Worm (Caenorhabditis elegans) whole organism, young adult: ENCODE results near the gene pptr-1.
A peak's percentile ranks its signal among the peaks of the same experiment; 100 is the strongest.
"Not testable (repeated sequence)": the region's sequence is repeated elsewhere in the genome, so short reads cannot be mapped to it uniquely, and the experiment has no call there.

Experiments
- B0019.2 ChIP-seq: fragments of 200-800 bp; sonication (Bioruptor generic); conservative IDR thresholded peaks from 2 replicates; pipeline ENCODE4 v1.3.6; 2022; ENCODE audit warnings: missing genetic modification reagents, missing genetic modification characterization, missing compliant biosample characterization
- B0261.1 ChIP-seq: sonication (generic microtip); optimal IDR thresholded peaks from 2 replicates; lab custom pipeline; 2016; ENCODE audit warnings: mild to moderate bottlenecking, missing genetic modification characterization, moderate library complexity, missing compliant biosample characterization
- B0336.3 ChIP-seq: fragments of 200-800 bp; sonication (Bioruptor generic); IDR thresholded peaks from 2 replicates; pipeline ENCODE4 v1.3.6; 2022; ENCODE audit warnings: missing genetic modification characterization, missing compliant biosample characterization
- C06A6.2 ChIP-seq: fragments of 200-800 bp; sonication (Bioruptor generic); conservative IDR thresholded peaks from 2 replicates; pipeline ENCODE4 v1.3.6; 2022; ENCODE audit warnings: missing genetic modification characterization, missing compliant biosample characterization
- C17E4.6 ChIP-seq: fragments of 200-800 bp; sonication (Bioruptor generic); IDR thresholded peaks from 2 replicates; pipeline ENCODE4 v1.3.6; 2022; ENCODE audit warnings: missing genetic modification reagents, missing genetic modification characterization, missing compliant biosample characterization
- F23B12.7 ChIP-seq: sonication (generic microtip); optimal IDR thresholded peaks from 2 replicates; lab custom pipeline; 2017; ENCODE audit warnings: missing genetic modification characterization, mild to moderate bottlenecking, missing compliant biosample characterization, antibody characterized with exemption, moderate library complexity; ENCODE audit not compliant: insufficient read depth
- F33H1.4 ChIP-seq: fragments of 200-800 bp; sonication (Bioruptor generic); IDR thresholded peaks from 2 replicates; pipeline ENCODE4 v1.3.6; 2022; ENCODE audit warnings: missing genetic modification reagents, missing genetic modification characterization, missing compliant biosample characterization
- F37B4.10 ChIP-seq: fragments of 200-800 bp; sonication (Bioruptor generic); IDR thresholded peaks from 2 replicates; pipeline ENCODE4 v1.3.6; 2022; ENCODE audit warnings: missing genetic modification characterization, missing compliant biosample characterization
- F52B5.7 ChIP-seq: sonication (generic microtip); optimal IDR thresholded peaks from 2 replicates; lab custom pipeline; 2016; ENCODE audit warnings: mild to moderate bottlenecking, missing genetic modification characterization, missing compliant biosample characterization
- F55B11.4 ChIP-seq: sonication (generic microtip); optimal IDR thresholded peaks from 2 replicates; lab custom pipeline; 2016; ENCODE audit warnings: missing compliant biosample characterization, missing genetic modification characterization, borderline replicate concordance; ENCODE audit not compliant: insufficient read depth
- K12H6.12 ChIP-seq: fragments of 200-800 bp; sonication (Bioruptor generic); optimal IDR thresholded peaks from 2 replicates; lab custom pipeline; 2018; ENCODE audit warnings: mild to moderate bottlenecking, missing genetic modification characterization, missing compliant biosample characterization
- T07F8.4 ChIP-seq: sonication (generic microtip); optimal IDR thresholded peaks from 2 replicates; lab custom pipeline; 2016; ENCODE audit warnings: mild to moderate bottlenecking, missing genetic modification characterization, moderate library complexity, missing compliant biosample characterization
- Y53G8AR.9 ChIP-seq: fragments of 200-800 bp; sonication (Bioruptor generic); conservative IDR thresholded peaks from 2 replicates; pipeline ENCODE4 v1.3.6; 2022; ENCODE audit warnings: missing genetic modification reagents, missing genetic modification characterization, missing compliant biosample characterization
- Y79H2A.3 ChIP-seq: fragments of 200-800 bp; sonication (Bioruptor generic); conservative IDR thresholded peaks from 2 replicates; pipeline ENCODE4 v1.3.6; 2022; ENCODE audit warnings: missing genetic modification reagents, missing genetic modification characterization, missing compliant biosample characterization
- bed-1 ChIP-seq: fragments of 200-800 bp; sonication (Bioruptor generic); IDR thresholded peaks from 2 replicates; pipeline ENCODE4 v1.3.6; 2022; ENCODE audit warnings: missing genetic modification reagents, missing genetic modification characterization, missing compliant biosample characterization
- cebp-1 ChIP-seq, 2 experiments: fragments of 200-800 bp in 1 of 2; sonication (Bioruptor generic) in 1 of 2; sonication (generic microtip) in 1 of 2; IDR thresholded peaks in 1 of 2; optimal IDR thresholded peaks in 1 of 2; 2 replicates each; pipeline versions ENCODE4 v1.3.6 to Lab custom; 2017 to 2022; ENCODE audit warnings: missing compliant biosample characterization in 2 of 2, missing genetic modification characterization in 2 of 2, mild to moderate bottlenecking in 1 of 2, missing genetic modification reagents in 1 of 2, moderate library complexity in 1 of 2
- cebp-2 ChIP-seq: fragments of 200-800 bp; sonication (Bioruptor generic); IDR thresholded peaks from 2 replicates; pipeline ENCODE4 v1.3.6; 2022; ENCODE audit warnings: missing genetic modification characterization, missing compliant biosample characterization
- ceh-27 ChIP-seq: fragments of 200-800 bp; sonication (Bioruptor generic); optimal IDR thresholded peaks from 2 replicates; lab custom pipeline; 2018; ENCODE audit warnings: mild to moderate bottlenecking, missing genetic modification characterization, moderate library complexity, missing compliant biosample characterization
- ceh-40 ChIP-seq: fragments of 200-800 bp; sonication (Bioruptor generic); IDR thresholded peaks from 2 replicates; pipeline ENCODE4 v1.3.6; 2022; ENCODE audit warnings: missing genetic modification characterization, missing compliant biosample characterization
- dpff-1 ChIP-seq: sonication (generic microtip); optimal IDR thresholded peaks from 2 replicates; lab custom pipeline; 2017; ENCODE audit warnings: mild to moderate bottlenecking, missing genetic modification characterization, missing compliant biosample characterization
- egl-44 ChIP-seq: fragments of 200-800 bp; sonication (Bioruptor generic); IDR thresholded peaks from 2 replicates; pipeline ENCODE4 v1.3.6; 2022; ENCODE audit warnings: missing genetic modification reagents, missing genetic modification characterization, missing compliant biosample characterization
- him-1 ChIP-seq: sonication (generic microtip); optimal IDR thresholded peaks from 2 replicates; lab custom pipeline; 2016; ENCODE audit warnings: missing genotype, missing genetic modification reagents, missing genetic modification characterization, missing compliant biosample characterization
- hlh-12 ChIP-seq: sonication (generic microtip); optimal IDR thresholded peaks from 2 replicates; lab custom pipeline; 2016; ENCODE audit warnings: missing genetic modification characterization, missing compliant biosample characterization
- lin-35 ChIP-seq, 3 experiments: fragments of 150-350 bp in 2 of 3; sonication (generic microtip) in 1 of 3; optimal IDR thresholded peaks; 2 replicates each; lab custom pipeline; 2014 to 2018; ENCODE audit warnings: missing biosample characterization in 3 of 3, missing genetic modification characterization in 3 of 3, missing genetic modification reagents in 3 of 3
- lin-54 ChIP-seq: fragments of 200-800 bp; sonication (Bioruptor generic); optimal IDR thresholded peaks from 2 replicates; lab custom pipeline; 2018; ENCODE audit warnings: mild to moderate bottlenecking, missing genetic modification characterization, missing compliant biosample characterization
- madf-3 ChIP-seq: fragments of 200-800 bp; sonication (Bioruptor generic); IDR thresholded peaks from 2 replicates; pipeline ENCODE4 v1.3.6; 2022; ENCODE audit warnings: missing genetic modification reagents, missing genetic modification characterization, missing compliant biosample characterization
- madf-8 ChIP-seq: fragments of 200-800 bp; sonication (Bioruptor generic); conservative IDR thresholded peaks from 2 replicates; pipeline ENCODE4 v1.3.6; 2022; ENCODE audit warnings: missing genetic modification reagents, missing genetic modification characterization, missing compliant biosample characterization
- mes-4 ChIP-seq: sonication (generic microtip); optimal IDR thresholded peaks from 2 replicates; lab custom pipeline; 2016; ENCODE audit warnings: missing genotype, missing genetic modification characterization, missing compliant biosample characterization
- mxl-1 ChIP-seq: sonication (generic microtip); optimal IDR thresholded peaks from 2 replicates; lab custom pipeline; 2016; ENCODE audit warnings: missing genetic modification characterization, missing compliant biosample characterization
- nfya-1 ChIP-seq: sonication (generic microtip); optimal IDR thresholded peaks from 2 replicates; lab custom pipeline; 2017; ENCODE audit warnings: antibody characterized with exemption, missing compliant biosample characterization, missing genetic modification characterization, borderline replicate concordance; ENCODE audit not compliant: insufficient read depth
- nfya-2 ChIP-seq: fragments of 200-800 bp; sonication (Bioruptor generic); IDR thresholded peaks from 2 replicates; pipeline ENCODE4 v1.3.6; 2022; ENCODE audit warnings: missing genetic modification reagents, missing genetic modification characterization, missing compliant biosample characterization
- nfyb-1 ChIP-seq: fragments of 200-800 bp; sonication (Bioruptor generic); IDR thresholded peaks from 2 replicates; pipeline ENCODE4 v1.3.6; 2022; ENCODE audit warnings: missing genetic modification reagents, missing genetic modification characterization, missing compliant biosample characterization
- nhr-80 ChIP-seq: sonication (generic microtip); optimal IDR thresholded peaks from 2 replicates; lab custom pipeline; 2016; ENCODE audit warnings: missing genetic modification characterization, missing compliant biosample characterization
- snpc-1.1 ChIP-seq: sonication (generic microtip); optimal IDR thresholded peaks from 2 replicates; lab custom pipeline; 2017; ENCODE audit warnings: missing genetic modification characterization, mild to moderate bottlenecking, missing compliant biosample characterization, antibody characterized with exemption, moderate library complexity, missing genotype, missing genetic modification reagents; ENCODE audit not compliant: insufficient read depth
- snpc-1.3 ChIP-seq: sonication (generic microtip); optimal IDR thresholded peaks from 2 replicates; lab custom pipeline; 2017; ENCODE audit warnings: missing genetic modification characterization, mild to moderate bottlenecking, missing compliant biosample characterization, antibody characterized with exemption, moderate library complexity, missing genotype, missing genetic modification reagents; ENCODE audit not compliant: insufficient read depth
- snpc-3.4 ChIP-seq: sonication (generic microtip); optimal IDR thresholded peaks from 2 replicates; lab custom pipeline; 2017; ENCODE audit warnings: missing genetic modification characterization, mild to moderate bottlenecking, missing compliant biosample characterization, antibody characterized with exemption, moderate library complexity, missing genotype, missing genetic modification reagents
- somi-1 ChIP-seq: fragments of 200-800 bp; sonication (Bioruptor generic); optimal IDR thresholded peaks from 2 replicates; lab custom pipeline; 2018; ENCODE audit warnings: mild to moderate bottlenecking, missing genetic modification characterization, missing compliant biosample characterization
- ztf-18 ChIP-seq: sonication (generic microtip); optimal IDR thresholded peaks from 2 replicates; lab custom pipeline; 2016; ENCODE audit warnings: missing genotype, mild to moderate bottlenecking, missing genetic modification characterization, missing compliant biosample characterization
- ztf-22 ChIP-seq: fragments of 200-800 bp; sonication (Bioruptor generic); optimal IDR thresholded peaks from 2 replicates; lab custom pipeline; 2018; ENCODE audit warnings: mild to moderate bottlenecking, missing genetic modification characterization, moderate library complexity, missing compliant biosample characterization
- ztf-26 ChIP-seq: sonication (generic microtip); optimal IDR thresholded peaks from 2 replicates; lab custom pipeline; 2017; ENCODE audit warnings: missing genetic modification characterization, missing compliant biosample characterization

pptr-1 gene

ce11 chrV:16383729-16384128 is 26.4 kb downstream of the pptr-1 start, which contains the start of gene F13A7.7:
TSS of gene F13A7.7 (minus strand) at chrV:16383829.
- not testable (repeated sequence) for TF ChIP-seq C17E4.6 (GFP tag; lab: Robert Waterston, UW); him-1 (tag; lab: Kevin White, UChicago); nfya-2

ce11 chrV:16388268-16388667 is 30.9 kb downstream of the pptr-1 start, which contains the start of gene sri-65:
TSS of gene sri-65 (minus strand) at chrV:16388368.
- TF ChIP-seq cebp-1 (GFP tag; IDR thresholded peaks at IDR 0.05; lab: Robert Waterston, UW): no peak
- TF ChIP-seq cebp-1 (tag; optimal IDR thresholded peaks at IDR 0.05; lab: Kevin White, UChicago): no peak
- no peak for TF ChIP-seq mes-4 (tag; lab: Kevin White, UChicago)
- no peak for TF ChIP-seq hlh-12 (tag; lab: Kevin White, UChicago)
- TF ChIP-seq lin-35 (GFP tag; optimal IDR thresholded peaks at IDR 0.05; lab: Kevin White, UChicago): no peak
- TF ChIP-seq ztf-18: no peak
- TF ChIP-seq nfyb-1: no peak
- TF ChIP-seq B0336.3: no peak
- no peak for TF ChIP-seq egl-44 (GFP tag; lab: Robert Waterston, UW)
- TF ChIP-seq ceh-40 (GFP tag; lab: Robert Waterston, UW): no peak
- TF ChIP-seq F37B4.10 (GFP tag; lab: Robert Waterston, UW): no peak
- TF ChIP-seq, all 124 proteins: peak for 0

- TF ChIP-seq nhr-80 (tag; lab: Kevin White, UChicago) (peak; percentile 62), bed-1 (GFP tag; lab: Robert Waterston, UW) (no peak)
Observed at ce11 chrV:16390655-16391054, 33.3 kb downstream of the pptr-1 start, which contains the start of gene gst-44. TSS of gene gst-44 (plus strand) at chrV:16390891.

ce11 chrV:16393728-16394127 is 36.4 kb downstream of the pptr-1 start, which contains the start of gene srd-63:
TSS of gene srd-63 (minus strand) at chrV:16393828.
- TF ChIP-seq lin-54 (GFP tag; lab: Kevin White, UChicago): no peak
- no peak for TF ChIP-seq somi-1 (GFP tag; lab: Kevin White, UChicago)
- TF ChIP-seq B0336.3: no peak
- TF ChIP-seq ceh-27 (GFP tag; lab: Kevin White, UChicago): no peak
- TF ChIP-seq snpc-1.3: no peak
- no peak for TF ChIP-seq snpc-3.4
- no peak for TF ChIP-seq B0019.2 (GFP tag; lab: Robert Waterston, UW)
- TF ChIP-seq K12H6.12: no peak
- TF ChIP-seq cebp-1 (GFP tag; IDR thresholded peaks at IDR 0.05; lab: Robert Waterston, UW): no peak
- TF ChIP-seq cebp-1 (tag; optimal IDR thresholded peaks at IDR 0.05; lab: Kevin White, UChicago): no peak
- no peak for TF ChIP-seq mxl-1 (tag; lab: Kevin White, UChicago)
- no peak for TF ChIP-seq lin-35 (GFP tag; optimal IDR thresholded peaks at IDR 0.05; lab: Kevin White, UChicago)
- no peak for TF ChIP-seq nfya-1 (tag; lab: Kevin White, UChicago)
- TF ChIP-seq F33H1.4 (GFP tag; lab: Robert Waterston, UW): no peak
- TF ChIP-seq Y53G8AR.9 (GFP tag; lab: Robert Waterston, UW): no peak
- TF ChIP-seq madf-3: no peak
- no peak for TF ChIP-seq T07F8.4 (tag; lab: Kevin White, UChicago)

ce11 chrV:16395131-16395530 is 37.8 kb downstream of the pptr-1 start, which contains the start of gene F13A7.11:
TSS of gene F13A7.11 (minus strand) at chrV:16395304.
- TF ChIP-seq ztf-22 (GFP tag; lab: Kevin White, UChicago) (no peak), madf-8 (GFP tag; lab: Robert Waterston, UW) (no peak), cebp-2 (GFP tag; lab: Robert Waterston, UW) (0 out of 2 replicates have a peak, but pooled peaks have one; percentile 52), nhr-80 (tag; lab: Kevin White, UChicago) (peak; percentile 41), ceh-27 (GFP tag; lab: Kevin White, UChicago) (no peak), Y79H2A.3 (GFP tag; lab: Robert Waterston, UW) (no peak), F55B11.4 (tag; lab: Kevin White, UChicago) (no peak), snpc-1.1 (no peak), dpff-1 (tag; lab: Kevin White, UChicago) (no peak), F23B12.7 (no peak), B0261.1 (tag; lab: Kevin White, UChicago) (no peak), F52B5.7 (no peak), ztf-26 (no peak), cebp-1 (GFP tag; IDR thresholded peaks at IDR 0.05; lab: Robert Waterston, UW) (peak; percentile 99), cebp-1 (tag; optimal IDR thresholded peaks at IDR 0.05; lab: Kevin White, UChicago) (peak; percentile 99), C06A6.2 (GFP tag; lab: Robert Waterston, UW) (no peak)
